Worm (Caenorhabditis elegans) whole organism, early embryonic: ENCODE results near the gene lmbr-1.
A peak's percentile ranks its signal among the peaks of the same experiment; 100 is the strongest.

Experiments
- B0310.2 ChIP-seq: sonication (generic microtip); optimal IDR thresholded peaks from 2 replicates; lab custom pipeline; 2016; ENCODE audit warnings: mild to moderate bottlenecking, missing genetic modification characterization, missing compliant biosample characterization
- F13C5.2 ChIP-seq: sonication (generic microtip); optimal IDR thresholded peaks from 2 replicates; lab custom pipeline; 2017; ENCODE audit warnings: mild to moderate bottlenecking, missing genetic modification characterization, inconsistent platforms, missing compliant biosample characterization
- aly-1 ChIP-seq: sonication (generic microtip); optimal IDR thresholded peaks from 2 replicates; lab custom pipeline; 2016; ENCODE audit warnings: missing genetic modification characterization, missing compliant biosample characterization
- ama-1 ChIP-seq: fragments of 150-350 bp; optimal IDR thresholded peaks from 2 replicates; lab custom pipeline; 2014
- ceh-13 ChIP-seq: fragments of 200-800 bp; sonication (Bioruptor generic); optimal IDR thresholded peaks from 2 replicates; lab custom pipeline; 2018; ENCODE audit warnings: mild to moderate bottlenecking, missing genetic modification characterization, missing compliant biosample characterization
- ceh-36 ChIP-seq: sonication (generic microtip); optimal IDR thresholded peaks from 2 replicates; lab custom pipeline; 2016; ENCODE audit warnings: missing genetic modification characterization, inconsistent platforms, missing compliant biosample characterization
- ets-7 ChIP-seq: sonication (generic microtip); optimal IDR thresholded peaks from 2 replicates; lab custom pipeline; 2016; ENCODE audit warnings: missing genotype, missing genetic modification characterization, missing compliant biosample characterization
- flt-1 ChIP-seq: fragments of 200-800 bp; sonication (Bioruptor generic); IDR thresholded peaks from 2 replicates; pipeline ENCODE4 v1.3.6; 2022; ENCODE audit warnings: missing genetic modification characterization, missing compliant biosample characterization
- hmbx-1 ChIP-seq: sonication (generic microtip); optimal IDR thresholded peaks from 2 replicates; lab custom pipeline; 2016; ENCODE audit warnings: mild to moderate bottlenecking, missing genetic modification characterization, missing compliant biosample characterization
- hmg-4 ChIP-seq: fragments of 200-800 bp; sonication (Bioruptor generic); optimal IDR thresholded peaks from 2 replicates; lab custom pipeline; 2018; ENCODE audit warnings: mild to moderate bottlenecking, missing genetic modification characterization, missing compliant biosample characterization
- hnd-1 ChIP-seq: sonication (generic microtip); optimal IDR thresholded peaks from 2 replicates; lab custom pipeline; 2016; ENCODE audit warnings: missing genetic modification characterization, missing compliant biosample characterization
- pes-1 ChIP-seq: fragments of 200-800 bp; sonication (Bioruptor generic); IDR thresholded peaks from 2 replicates; pipeline ENCODE4 v1.3.6; 2022; ENCODE audit warnings: missing genetic modification reagents, missing genetic modification characterization, missing compliant biosample characterization
- scrt-1 ChIP-seq: fragments of 200-800 bp; sonication (Bioruptor generic); IDR thresholded peaks from 2 replicates; pipeline ENCODE4 v1.3.6; 2022; ENCODE audit warnings: missing genetic modification characterization, missing compliant biosample characterization
- sea-1 ChIP-seq: fragments of 200-800 bp; sonication (Bioruptor generic); conservative IDR thresholded peaks from 2 replicates; pipeline ENCODE4 v1.3.6; 2022; ENCODE audit warnings: missing genetic modification characterization, missing compliant biosample characterization
- tbx-11 ChIP-seq: fragments of 200-800 bp; sonication (Bioruptor generic); IDR thresholded peaks from 2 replicates; pipeline ENCODE4 v1.3.6; 2022; ENCODE audit warnings: missing genetic modification characterization, missing compliant biosample characterization
- tbx-37 ChIP-seq: fragments of 200-800 bp; sonication (Bioruptor generic); conservative IDR thresholded peaks from 2 replicates; pipeline ENCODE4 v1.3.6; 2022; ENCODE audit warnings: missing genetic modification reagents, missing genetic modification characterization, missing compliant biosample characterization
- tra-4 ChIP-seq: sonication (generic microtip); optimal IDR thresholded peaks from 2 replicates; lab custom pipeline; 2017; ENCODE audit warnings: missing genetic modification characterization, missing compliant biosample characterization

The lmbr-1 gene

DNA sequence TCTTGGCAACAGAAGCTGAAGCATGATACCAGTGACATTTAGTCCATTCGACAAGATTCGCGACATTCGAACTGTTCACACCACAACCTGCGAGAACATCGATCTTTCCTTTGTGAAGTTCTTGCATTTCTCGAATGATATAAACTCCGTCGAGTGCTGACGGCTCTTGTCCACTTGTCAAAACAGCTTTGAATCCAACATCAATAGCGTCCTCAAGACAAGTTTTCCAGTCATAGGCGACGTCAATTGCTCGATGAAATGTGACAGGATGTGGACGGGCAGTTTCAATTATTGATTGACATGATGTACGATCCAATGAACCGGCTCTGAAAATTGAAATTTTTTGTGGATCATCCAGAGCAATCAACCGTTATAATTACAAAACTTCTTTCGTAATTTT is 30.6 kb downstream of the lmbr-1 start:
- TF ChIP-seq pes-1 (GFP tag; lab: Robert Waterston, UW) (no peak), B0310.2 (tag; lab: Kevin White, UChicago) (no peak), F13C5.2 (tag; lab: Kevin White, UChicago) (no peak)

- TF ChIP-seq hmbx-1, result no peak
These were observed 31.5 kb downstream of the lmbr-1 start, which contains the start of gene cutc-1 for ce11 chrIII:8403507-8403906. Gene cutc-1 (minus strand): TSS chrIII:8403607.

ce11 chrIII:8405449-8405962 is 33.5 kb downstream of the lmbr-1 start, which contains the start of the genes ubxn-4 and cyy-1:
Gene ubxn-4 (minus strand): TSS chrIII:8405562.
Gene cyy-1 (plus strand): TSS chrIII:8405874.
- TF ChIP-seq ceh-36 (tag; lab: Kevin White, UChicago), result no peak
- no peak for TF ChIP-seq tbx-11
- TF ChIP-seq pes-1 (GFP tag; lab: Robert Waterston, UW), result no peak
- TF ChIP-seq ets-7 (tag; lab: Kevin White, UChicago), result no peak
- no peak for TF ChIP-seq scrt-1
- no peak for TF ChIP-seq ama-1 (lab: Kevin White, UChicago)
- TF ChIP-seq tra-4 (tag; lab: Kevin White, UChicago), result no peak
- TF ChIP-seq F13C5.2 (tag; lab: Kevin White, UChicago), result no peak

DNA sequence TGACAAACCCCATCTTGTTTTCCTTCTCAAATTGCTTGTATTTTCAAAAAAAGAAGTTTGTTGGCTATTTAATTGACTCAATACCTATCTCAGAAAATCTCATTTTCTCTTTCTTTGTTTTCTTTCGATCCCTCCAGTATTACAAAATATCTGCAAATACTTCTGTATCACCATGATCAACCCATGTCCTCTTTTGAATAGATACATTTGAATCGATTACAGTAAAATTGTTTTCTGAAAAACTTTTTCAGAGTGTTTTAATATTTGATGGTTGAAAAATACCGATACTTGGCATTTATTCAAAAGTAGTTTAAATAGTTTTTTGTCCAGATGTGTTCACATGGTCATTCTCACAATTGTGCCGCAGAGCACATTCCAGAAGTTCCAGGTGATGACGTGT is 37.1 kb downstream of the lmbr-1 start, which contains the start of gene ZK353.9:
ZK353.9 (plus strand) TSS at position 331 of the 400 bp plus-strand sequence.
- no peak for TF ChIP-seq ama-1 (lab: Kevin White, UChicago)
- TF ChIP-seq hmg-4 (GFP tag; lab: Kevin White, UChicago), result no peak
- TF ChIP-seq tbx-11, result no peak
- no peak for TF ChIP-seq tra-4 (tag; lab: Kevin White, UChicago)
- TF ChIP-seq scrt-1, result no peak
- no peak for TF ChIP-seq tbx-37
- TF ChIP-seq ceh-13 (GFP tag; lab: Kevin White, UChicago), result no peak
- TF ChIP-seq hnd-1 (tag; lab: Kevin White, UChicago), result no peak
- TF ChIP-seq F13C5.2 (tag; lab: Kevin White, UChicago), result no peak
- TF ChIP-seq aly-1, result no peak
- no peak for TF ChIP-seq pes-1 (GFP tag; lab: Robert Waterston, UW)
- TF ChIP-seq ets-7 (tag; lab: Kevin White, UChicago), result no peak
- TF ChIP-seq hmbx-1, result no peak
- TF ChIP-seq sea-1, result no peak
- no peak for TF ChIP-seq flt-1 (GFP tag; lab: Robert Waterston, UW)
- no peak for TF ChIP-seq B0310.2 (tag; lab: Kevin White, UChicago)
- TF ChIP-seq ceh-36 (tag; lab: Kevin White, UChicago), result no peak

- no peak for TF ChIP-seq ets-7 (tag; lab: Kevin White, UChicago)
- TF ChIP-seq aly-1, result no peak
- TF ChIP-seq scrt-1, result no peak
- no peak for TF ChIP-seq B0310.2 (tag; lab: Kevin White, UChicago)
- TF ChIP-seq ceh-13 (GFP tag; lab: Kevin White, UChicago), result no peak
- no peak for TF ChIP-seq tbx-11
- no peak for TF ChIP-seq ama-1 (lab: Kevin White, UChicago)
- no peak for TF ChIP-seq tbx-37
- no peak for TF ChIP-seq pes-1 (GFP tag; lab: Robert Waterston, UW)
- TF ChIP-seq hmbx-1, result no peak
- no peak for TF ChIP-seq hnd-1 (tag; lab: Kevin White, UChicago)
- TF ChIP-seq sea-1, result no peak
- no peak for TF ChIP-seq hmg-4 (GFP tag; lab: Kevin White, UChicago)
These were observed 38.7 kb downstream of the lmbr-1 start for ce11 chrIII:8410747-8411146.

DNA sequence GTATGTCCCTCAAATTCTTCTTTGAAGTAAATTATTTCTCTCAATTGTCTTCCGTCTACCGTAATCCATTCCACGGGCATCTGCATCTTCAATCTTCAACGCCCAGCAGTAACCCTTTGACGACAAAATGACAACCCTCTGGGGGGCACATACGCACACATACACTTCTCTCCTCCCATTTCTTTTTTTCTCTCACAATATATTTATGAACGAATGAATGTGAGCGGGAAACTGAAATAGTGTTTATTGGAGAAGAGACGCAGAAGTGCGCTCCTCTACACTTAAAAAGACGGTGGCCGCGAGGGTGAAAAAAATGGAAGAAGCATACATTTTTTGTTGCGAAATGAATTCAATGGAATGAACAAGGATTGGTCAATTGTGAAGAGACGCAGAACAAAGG is 39.9 kb downstream of the lmbr-1 start:
- TF ChIP-seq hnd-1 (tag; lab: Kevin White, UChicago), result no peak
- TF ChIP-seq sea-1, result no peak
- TF ChIP-seq pes-1 (GFP tag; lab: Robert Waterston, UW), result 0 out of 2 replicates have a peak, but pooled peaks have one; percentile 43
- peak; percentile 45 for TF ChIP-seq hmg-4 (GFP tag; lab: Kevin White, UChicago)
- TF ChIP-seq hmbx-1, result no peak
- peak; percentile 13 for TF ChIP-seq F13C5.2 (tag; lab: Kevin White, UChicago)
- no peak for TF ChIP-seq tbx-11
- no peak for TF ChIP-seq scrt-1

ce11 chrIII:8413501-8413900 is 41.4 kb downstream of the lmbr-1 start:
- no peak for TF ChIP-seq hmbx-1
- no peak for TF ChIP-seq scrt-1
- TF ChIP-seq tra-4 (tag; lab: Kevin White, UChicago), result no peak
- no peak for TF ChIP-seq flt-1 (GFP tag; lab: Robert Waterston, UW)
- no peak for TF ChIP-seq B0310.2 (tag; lab: Kevin White, UChicago)

DNA sequence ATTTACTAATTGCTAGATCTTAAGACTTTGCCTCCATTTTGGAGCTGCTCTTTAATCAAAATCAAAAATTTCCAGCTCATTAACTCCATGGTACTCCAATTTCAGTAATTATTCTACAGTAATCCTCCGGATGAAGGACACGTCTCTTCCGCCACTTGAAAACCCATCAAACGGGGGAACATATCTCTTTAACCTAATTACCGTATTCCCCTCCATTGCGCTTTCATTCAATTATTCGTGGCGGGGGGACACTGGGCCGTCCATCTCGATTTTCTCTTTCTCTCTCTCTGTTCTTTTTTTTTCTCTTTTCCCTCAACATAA is 44.8 kb downstream of the lmbr-1 start:
- no peak for TF ChIP-seq F13C5.2 (tag; lab: Kevin White, UChicago)
- no peak for TF ChIP-seq ceh-13 (GFP tag; lab: Kevin White, UChicago)
- no peak for TF ChIP-seq ceh-36 (tag; lab: Kevin White, UChicago)
- no peak for TF ChIP-seq flt-1 (GFP tag; lab: Robert Waterston, UW)
- no peak for TF ChIP-seq ets-7 (tag; lab: Kevin White, UChicago)
- no peak for TF ChIP-seq hnd-1 (tag; lab: Kevin White, UChicago)
- no peak for TF ChIP-seq sea-1
- no peak for TF ChIP-seq hmbx-1
- no peak for TF ChIP-seq B0310.2 (tag; lab: Kevin White, UChicago)
- TF ChIP-seq tbx-11, result no peak
- no peak for TF ChIP-seq ama-1 (lab: Kevin White, UChicago)
- TF ChIP-seq hmg-4 (GFP tag; lab: Kevin White, UChicago), result no peak
- no peak for TF ChIP-seq tbx-37
- TF ChIP-seq pes-1 (GFP tag; lab: Robert Waterston, UW), result no peak
- no peak for TF ChIP-seq aly-1
- TF ChIP-seq scrt-1, result no peak
- TF ChIP-seq tra-4 (tag; lab: Kevin White, UChicago), result no peak
